Worm (Caenorhabditis elegans): Measurements from ENCODE around the gene F20A1.4.

DNA sequence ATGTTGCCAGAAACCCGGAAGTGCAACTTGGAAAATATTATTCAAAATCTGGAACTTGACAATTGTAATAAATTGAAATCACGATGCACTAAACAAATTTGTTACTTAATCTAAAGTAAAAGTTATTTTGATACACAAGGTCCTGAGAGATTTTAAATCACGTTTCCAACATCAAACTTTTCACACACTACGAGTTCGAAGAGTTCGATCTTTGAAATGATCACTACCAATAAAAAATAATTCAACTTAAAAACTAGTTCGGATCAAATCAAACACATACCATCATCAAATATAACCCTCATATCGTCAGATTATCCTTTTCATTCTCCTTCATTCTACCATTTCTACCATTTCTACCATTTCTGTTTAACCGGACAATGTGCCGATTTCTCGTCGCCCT, 15.7 kb downstream of the F20A1.4 start, which contains the start of gene spig-10:
- no peak for TF ChIP-seq ceh-13 (GFP tag; optimal IDR thresholded peaks at IDR 0.05)
- no peak for TF ChIP-seq ceh-36 (tag; optimal IDR thresholded peaks at IDR 0.05)
- TF ChIP-seq tbx-37 (GFP tag; conservative IDR thresholded peaks at IDR 0.05): no peak
- TF ChIP-seq ama-1 (optimal IDR thresholded peaks at IDR 0.05): no peak
- no peak for TF ChIP-seq hmbx-1 (tag; optimal IDR thresholded peaks at IDR 0.05)
- no peak for TF ChIP-seq ets-7 (tag; optimal IDR thresholded peaks at IDR 0.05)
- no peak for TF ChIP-seq tbx-11 (GFP tag; IDR thresholded peaks at IDR 0.05)
- TF ChIP-seq tra-4 (tag; optimal IDR thresholded peaks at IDR 0.05): no peak
- no peak for TF ChIP-seq hmg-4 (GFP tag; optimal IDR thresholded peaks at IDR 0.05)
- no peak for TF ChIP-seq flt-1 (GFP tag; IDR thresholded peaks at IDR 0.05)
- no peak for TF ChIP-seq scrt-1 (GFP tag; IDR thresholded peaks at IDR 0.05)
- no peak for TF ChIP-seq hnd-1 (tag; optimal IDR thresholded peaks at IDR 0.05)

Measured in whole organism, early embryonic.